Worm (Caenorhabditis elegans): ENCODE results near the gene glb-20.

Gene glb-20

DNA sequence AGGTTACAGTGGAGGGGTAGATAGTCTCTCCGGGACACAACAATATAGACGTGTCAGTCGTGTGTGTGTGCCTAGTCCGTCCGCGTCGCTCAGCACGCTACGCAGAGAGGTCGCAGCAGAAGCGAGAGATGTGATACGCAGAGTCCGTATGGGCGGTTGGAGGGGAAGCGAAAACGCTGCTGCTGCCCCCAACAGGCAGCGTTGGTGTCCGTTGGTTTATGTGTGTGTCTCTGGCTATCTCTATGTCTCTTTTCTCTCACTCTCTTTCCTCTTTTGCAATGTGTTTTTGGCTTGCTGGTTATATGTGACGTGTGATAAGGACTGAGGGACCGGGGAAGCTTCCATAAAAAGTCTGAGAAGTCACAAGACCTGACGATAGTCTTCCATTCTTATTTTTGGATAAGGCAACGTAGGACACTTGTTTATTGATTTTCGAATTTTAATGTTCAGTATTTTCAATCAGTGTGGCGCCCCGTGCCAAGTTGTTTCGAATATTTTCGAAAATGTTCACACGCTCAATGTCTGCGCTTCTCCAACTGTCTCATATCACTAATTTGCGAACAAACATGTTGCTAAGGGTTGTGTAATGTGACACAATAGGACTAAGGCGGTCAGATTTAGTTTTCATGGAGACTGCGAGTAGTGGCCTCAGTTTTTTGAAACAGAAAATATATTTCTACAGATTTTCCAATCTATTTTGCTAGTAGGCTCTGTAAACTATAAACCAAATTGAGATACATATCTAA, 28.4 kb downstream of the glb-20 start, which contains the start of gene pab-2 (continued):
- TF ChIP-seq ztf-11 (tag; optimal IDR thresholded peaks at IDR 0.05), result peak; percentile 42
- TF ChIP-seq mep-1 (tag; optimal IDR thresholded peaks at IDR 0.05), result peak; percentile 37
- no peak for TF ChIP-seq mab-5 (tag; optimal IDR thresholded peaks at IDR 0.05)
- peak; percentile 44 for TF ChIP-seq lsy-2 (tag; optimal IDR thresholded peaks at IDR 0.05)
- TF ChIP-seq ces-1 (GFP tag; optimal IDR thresholded peaks at IDR 0.05), result peak; percentile 38
- TF ChIP-seq elt-3 (tag; optimal IDR thresholded peaks at IDR 0.05), result no peak
- TF ChIP-seq nhr-76 (tag; optimal IDR thresholded peaks at IDR 0.05), result no peak
- no peak for TF ChIP-seq flh-1 (GFP tag; optimal IDR thresholded peaks at IDR 0.05)
- no peak for TF ChIP-seq sem-2 (GFP tag; optimal IDR thresholded peaks at IDR 0.05)

DNA sequence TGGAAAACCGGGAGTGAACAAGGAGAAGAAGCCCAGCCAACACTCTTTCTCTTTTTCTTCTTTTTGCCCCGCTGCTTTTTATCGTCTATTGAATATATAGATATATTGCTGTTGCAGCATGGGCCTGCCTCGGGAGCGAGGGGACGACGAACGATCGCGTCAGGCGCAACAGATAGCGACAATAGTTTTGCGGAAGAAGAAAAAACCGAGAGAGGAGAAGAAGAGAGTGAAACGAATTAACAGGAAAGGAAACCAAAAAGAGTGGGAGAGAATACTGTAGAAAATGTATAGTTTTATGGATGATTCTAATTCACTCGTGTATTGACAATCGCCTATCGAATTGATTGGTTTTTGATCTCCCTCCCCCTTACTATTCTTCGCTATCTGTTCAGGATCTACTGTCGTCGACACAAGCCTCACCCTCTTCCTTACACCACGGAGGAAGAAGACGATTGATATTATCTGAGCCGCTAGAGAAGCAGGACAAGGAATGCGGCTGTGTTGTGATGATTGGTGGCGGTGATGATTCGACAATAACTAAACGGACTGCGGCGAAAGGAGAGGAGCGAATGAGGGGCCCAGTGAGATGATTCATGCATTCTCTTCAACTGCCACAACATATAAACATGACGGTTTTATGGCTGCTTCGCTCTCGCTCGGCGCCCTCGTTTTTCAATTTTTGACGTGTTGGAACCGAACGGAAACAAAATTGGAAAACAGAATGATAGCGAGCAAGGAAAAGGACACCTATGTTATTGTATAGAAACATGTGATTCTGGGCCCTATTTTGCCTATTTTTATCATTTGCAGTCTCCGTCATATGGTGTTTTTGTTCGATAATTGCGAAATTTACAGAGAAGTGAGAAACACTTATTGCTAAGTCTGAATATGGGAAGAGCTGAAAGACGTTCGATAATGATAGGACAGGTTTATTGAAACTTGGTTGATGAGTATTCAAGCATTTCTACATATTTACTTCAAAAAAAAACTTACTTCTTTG, 29.4 kb downstream of the glb-20 start:
- TF ChIP-seq unc-62 (GFP tag; optimal IDR thresholded peaks at IDR 0.05) (peak; percentile 24), elt-1 (tag; optimal IDR thresholded peaks at IDR 0.05; ENCODE audit: borderline replicate concordance, insufficient read depth) (peak; percentile 88), elt-3 (tag; optimal IDR thresholded peaks at IDR 0.05) (no peak), ham-2 (GFP tag; optimal IDR thresholded peaks at IDR 0.05) (peak; percentile 80)

DNA sequence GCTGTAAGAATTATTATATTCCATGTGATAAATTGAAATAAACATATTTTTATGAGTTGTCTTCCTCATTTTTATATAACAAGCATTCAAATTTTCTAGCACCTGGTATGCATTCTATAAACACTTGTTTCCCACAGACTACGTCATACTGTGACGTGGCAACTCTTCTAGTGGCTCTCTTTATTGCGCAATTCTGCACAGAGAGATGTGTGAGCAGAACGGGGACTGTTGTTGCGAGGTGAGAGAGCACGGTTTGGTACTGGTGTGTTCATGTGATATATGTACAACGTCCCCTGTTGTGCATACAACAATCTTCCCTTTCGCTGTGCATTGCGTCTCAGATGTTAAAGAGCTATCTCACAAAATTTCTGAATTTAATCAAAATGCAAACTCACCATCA, 30.9 kb downstream of the glb-20 start:
- TF ChIP-seq zip-8 (tag; optimal IDR thresholded peaks at IDR 0.05) (peak; percentile 92), nhr-12 (tag; optimal IDR thresholded peaks at IDR 0.05) (no peak), nhr-2 (tag; optimal IDR thresholded peaks at IDR 0.05) (peak; percentile 59)

DNA sequence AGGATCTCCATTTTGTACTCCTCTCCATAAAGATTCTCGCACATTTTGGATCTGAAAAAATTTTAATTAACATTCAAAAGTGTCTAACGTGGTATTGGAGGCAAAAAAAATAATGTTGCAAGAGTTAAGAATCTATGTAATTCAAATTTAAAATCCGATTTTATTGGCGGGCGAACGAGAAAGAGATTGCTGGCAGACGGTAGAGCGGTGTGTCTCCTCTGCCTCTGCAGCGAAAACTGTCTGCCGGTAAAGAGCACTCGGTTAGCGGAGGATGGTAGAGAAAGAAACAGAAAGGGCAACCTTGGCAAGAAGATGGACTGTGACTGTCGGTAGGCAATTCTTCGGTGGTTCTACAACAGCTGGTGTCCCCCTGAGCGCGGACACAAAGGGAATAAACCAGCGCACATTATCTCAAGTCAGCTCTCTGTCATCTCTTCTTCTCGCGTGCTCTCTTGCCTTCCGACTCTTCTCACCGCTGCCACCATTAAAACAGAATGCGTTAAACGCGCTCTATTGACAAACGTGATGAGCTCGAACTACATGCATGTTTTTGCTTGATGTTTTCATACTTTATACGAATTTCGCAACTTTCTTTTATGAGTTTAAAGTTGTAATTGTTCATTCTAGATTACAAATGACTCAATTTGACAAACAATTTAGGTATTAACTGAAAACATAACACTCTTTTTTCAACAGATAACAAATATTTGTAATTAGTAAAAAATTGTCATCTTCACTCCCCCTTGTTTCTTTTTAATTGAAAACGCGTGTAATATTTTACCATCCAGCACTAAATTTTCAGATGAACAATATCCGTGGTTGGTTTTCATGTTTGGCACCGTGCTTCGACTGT, 36.9 kb downstream of the glb-20 start, which contains the start of the genes cdk-4 and F18H3.1:
Gene cdk-4 (minus strand): TSS at position 51 of the 853 bp plus-strand sequence.
Gene F18H3.1 (plus strand): TSS at position 803 of the 853 bp plus-strand sequence.
- TF ChIP-seq ceh-43 (GFP tag; optimal IDR thresholded peaks at IDR 0.05) (no peak), elt-1 (tag; optimal IDR thresholded peaks at IDR 0.05; ENCODE audit: borderline replicate concordance, insufficient read depth) (no peak), unc-62 (GFP tag; optimal IDR thresholded peaks at IDR 0.05) (peak; percentile 72), lin-13 (tag; optimal IDR thresholded peaks at IDR 0.05) (peak; percentile 1), hlh-1 (tag; optimal IDR thresholded peaks at IDR 0.05) (peak; percentile 87), pha-4 (tag; optimal IDR thresholded peaks at IDR 0.05) (peak; percentile 38), mab-5 (tag; optimal IDR thresholded peaks at IDR 0.05) (peak; percentile 25), lsy-2 (tag; optimal IDR thresholded peaks at IDR 0.05) (peak; percentile 39), unc-39 (tag; optimal IDR thresholded peaks at IDR 0.05) (no peak), nhr-28 (tag; optimal IDR thresholded peaks at IDR 0.05) (no peak), ham-2 (GFP tag; optimal IDR thresholded peaks at IDR 0.05) (peak; percentile 51), nhr-76 (tag; optimal IDR thresholded peaks at IDR 0.05) (no peak), ceh-39 (tag; optimal IDR thresholded peaks at IDR 0.05) (no peak), unc-120 (tag; optimal IDR thresholded peaks at IDR 0.05; ENCODE audit: poor library complexity, severe bottlenecking) (peak; percentile 28), ztf-11 (tag; optimal IDR thresholded peaks at IDR 0.05) (no peak), nhr-2 (tag; optimal IDR thresholded peaks at IDR 0.05) (peak; percentile 77), ceh-83 (GFP tag; optimal IDR thresholded peaks at IDR 0.05) (no peak), elt-3 (tag; optimal IDR thresholded peaks at IDR 0.05) (no peak), tbx-8 (GFP tag; optimal IDR thresholded peaks at IDR 0.05) (no peak), lin-32 (GFP tag; optimal IDR thresholded peaks at IDR 0.05) (peak; percentile 96), M03D4.4 (tag; optimal IDR thresholded peaks at IDR 0.05) (peak; percentile 9), ces-1 (GFP tag; optimal IDR thresholded peaks at IDR 0.05) (peak; percentile 46), snpc-4 (tag; optimal IDR thresholded peaks at IDR 0.05) (no peak), sptf-1 (tag; optimal IDR thresholded peaks at IDR 0.05) (peak; percentile 64), bed-3 (GFP tag; optimal IDR thresholded peaks at IDR 0.05) (no peak), drap-1 (GFP tag; optimal IDR thresholded peaks at IDR 0.05) (no peak), blmp-1 (tag; optimal IDR thresholded peaks at IDR 0.05) (no peak), mls-2 (tag; optimal IDR thresholded peaks at IDR 0.05) (peak; percentile 36), sem-2 (GFP tag; optimal IDR thresholded peaks at IDR 0.05) (no peak), nhr-12 (tag; optimal IDR thresholded peaks at IDR 0.05) (no peak), nhr-237 (tag; optimal IDR thresholded peaks at IDR 0.05) (no peak), cnd-1 (tag; optimal IDR thresholded peaks at IDR 0.05) (peak; percentile 85), zip-8 (tag; optimal IDR thresholded peaks at IDR 0.05) (no peak), mep-1 (tag; optimal IDR thresholded peaks at IDR 0.05) (peak; percentile 71), flh-1 (GFP tag; optimal IDR thresholded peaks at IDR 0.05) (no peak)

Data from whole organism, mixed stage, embryonic.